Worm (Caenorhabditis elegans): Measurements from ENCODE around the gene C06C6.9.

ce11 chrV:16029237-16029636, 32.7 kb upstream of the C06C6.9 start:
- no peak for TF ChIP-seq unc-55 (GFP tag; optimal IDR thresholded peaks at IDR 0.05)
- TF ChIP-seq elt-3 (tag; optimal IDR thresholded peaks at IDR 0.05) = no peak
- TF ChIP-seq zag-1 (tag; optimal IDR thresholded peaks at IDR 0.05) = no peak
- no peak for TF ChIP-seq nhr-23 (tag; optimal IDR thresholded peaks at IDR 0.05)
- TF ChIP-seq egl-27 (tag; optimal IDR thresholded peaks at IDR 0.05) = no peak
